Worm (Caenorhabditis elegans): ENCODE results near the gene best-23.

ce11 chrII:7870062-7870461 lies 37.3 kb downstream of the best-23 start, which contains the start of gene ztf-17:
- no peak for TF ChIP-seq alr-1 (tag; optimal IDR thresholded peaks at IDR 0.05; ENCODE audit: borderline replicate concordance)
- TF ChIP-seq pqm-1 (tag; optimal IDR thresholded peaks at IDR 0.05), result no peak
- TF ChIP-seq snpc-4 (tag; optimal IDR thresholded peaks at IDR 0.05), result no peak
- TF ChIP-seq blmp-1 (tag; optimal IDR thresholded peaks at IDR 0.05), result no peak
